Worm (Caenorhabditis elegans): ENCODE data around the gene Y116F11B.7.

ce11 chrV:19853610-19854009 is 5.5 kb downstream of the Y116F11B.7 start:
- TF ChIP-seq ZK546.5 (tag; optimal IDR thresholded peaks at IDR 0.05) (no peak), crh-2 (tag; optimal IDR thresholded peaks at IDR 0.05) (no peak), ztf-11 (tag; optimal IDR thresholded peaks at IDR 0.05) (no peak)

Measured in whole organism, L2 larva.